Worm (Caenorhabditis elegans): ENCODE measurements around the gene ubc-23.

ce11 chrX:8869112-8869675 is 25.1 kb downstream of the ubc-23 start, which contains the start of the genes ubc-22 and ubc-21:
- no peak for TF ChIP-seq dao-5 (tag; optimal IDR thresholded peaks at IDR 0.05)
- TF ChIP-seq W03F9.2 (tag; optimal IDR thresholded peaks at IDR 0.05), result no peak
